Worm (Caenorhabditis elegans) whole organism, L2 larva: ENCODE data around the gene gcy-18.

Source experiments
- ceh-82 ChIP-seq: fragments of 150-350 bp; optimal IDR thresholded peaks from 2 replicates; lab custom pipeline; 2014; ENCODE audit warnings: missing biosample characterization, missing genetic modification characterization
- snpc-4 ChIP-seq: fragments of 150-350 bp; optimal IDR thresholded peaks from 2 replicates; lab custom pipeline; 2014; ENCODE audit warnings: missing biosample characterization, missing genetic modification characterization
- ztf-4 ChIP-seq: fragments of 150-350 bp; optimal IDR thresholded peaks from 2 replicates; lab custom pipeline; 2014; ENCODE audit warnings: missing biosample characterization, missing genetic modification characterization

DNA sequence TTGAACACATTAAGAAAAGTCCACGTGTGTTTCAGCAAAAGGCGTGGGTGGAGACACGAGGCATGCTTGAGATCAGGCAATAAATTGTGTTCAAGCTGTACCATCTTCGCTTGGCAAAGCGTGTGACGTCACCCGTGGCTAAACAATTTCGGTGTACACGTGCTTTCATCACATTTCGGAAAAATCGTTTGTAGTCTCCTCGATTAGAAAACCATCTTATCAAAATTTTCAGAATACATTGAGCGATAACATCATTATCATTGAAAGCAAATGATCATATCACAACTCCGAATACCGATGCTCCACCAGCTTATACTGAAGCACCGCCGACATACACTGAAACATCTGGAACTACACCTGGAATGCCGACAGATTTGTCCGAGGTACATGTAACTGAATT lies 41.7 kb downstream of the gcy-18 start:
- TF ChIP-seq ceh-82 (tag; lab: Kevin White, UChicago) (no peak), snpc-4 (tag; lab: Kevin White, UChicago) (no peak), ztf-4 (no peak)
